Fruit fly (Drosophila melanogaster) whole organism, wandering third instar larva: Measurements from ENCODE around the gene org-1.

Source experiments
- Hr78 ChIP-seq: fragments of >200 bp; optimal IDR thresholded peaks from 2 replicates; lab custom pipeline; 2017; ENCODE audit warnings: missing biosample characterization, missing genetic modification characterization
- h ChIP-seq: fragments of 200-800 bp; sonication (Bioruptor generic); optimal IDR thresholded peaks from 3 replicates; lab custom pipeline; 2016; ENCODE audit warnings: missing biosample characterization, mild to moderate bottlenecking, missing genetic modification characterization
- psq ChIP-seq: fragments of 200-800 bp; sonication (Bioruptor generic); optimal IDR thresholded peaks from 3 replicates; lab custom pipeline; 2017; ENCODE audit warnings: missing biosample characterization, mild to moderate bottlenecking, missing genetic modification characterization, moderate library complexity
- sv ChIP-seq: fragments of 200-800 bp; sonication (Bioruptor generic); optimal IDR thresholded peaks from 3 replicates; lab custom pipeline; 2016; ENCODE audit warnings: missing biosample characterization, missing genetic modification characterization
- tai ChIP-seq: sonication (Bioruptor generic); optimal IDR thresholded peaks from 2 replicates; lab custom pipeline; 2016; ENCODE audit warnings: missing biosample characterization, missing genetic modification characterization

dm6 chrX:8410349-8411240 is 44.3 kb downstream of the org-1 start:
- TF ChIP-seq psq (GFP tag; lab: Kevin White, UChicago): no peak
- no peak for TF ChIP-seq tai
- TF ChIP-seq h (GFP tag; lab: Kevin White, UChicago): peak; percentile 46
- TF ChIP-seq Hr78 (GFP tag; lab: Kevin White, UChicago): no peak
- no peak for TF ChIP-seq sv
